Fruit fly (Drosophila melanogaster) whole organism, prepupa: ENCODE measurements around the gene CG16762.

Experiments
- CG10631 ChIP-seq: fragments of 200-800 bp; sonication (Bioruptor generic); optimal IDR thresholded peaks from 2 replicates; lab custom pipeline; 2016; ENCODE audit warnings: missing biosample characterization, missing genetic modification characterization
- CG6276 ChIP-seq: fragments of 200-800 bp; sonication (Bioruptor generic); optimal IDR thresholded peaks from 2 replicates; lab custom pipeline; 2017; ENCODE audit warnings: missing biosample characterization, mild to moderate bottlenecking, missing genetic modification characterization
- CG6854 ChIP-seq: fragments of 200-800 bp; sonication (Bioruptor generic); optimal IDR thresholded peaks from 2 replicates; lab custom pipeline; 2017; ENCODE audit warnings: missing biosample characterization, mild to moderate bottlenecking, missing genetic modification characterization

DNA sequence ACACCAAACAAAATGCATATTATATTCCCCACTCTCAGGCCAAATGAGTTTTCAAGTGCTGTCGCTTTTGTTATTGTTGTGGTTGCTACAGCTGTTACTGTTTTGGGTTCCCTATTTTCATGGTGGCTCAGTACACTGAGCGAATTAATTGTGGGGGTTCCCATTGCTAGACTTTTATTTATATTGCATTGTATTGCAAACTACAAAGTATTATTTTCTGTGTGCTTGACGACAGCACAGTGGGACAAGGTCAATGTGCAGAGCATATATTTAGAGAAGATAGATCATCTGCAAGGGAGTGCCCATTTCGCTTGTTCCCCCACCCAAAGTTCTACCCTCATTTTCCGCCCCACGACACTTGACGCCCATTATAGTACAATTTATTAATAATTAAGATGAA lies 11.1 kb upstream of the CG16762 start:
- TF ChIP-seq CG6854 (GFP tag; lab: Kevin White, UChicago) (no peak), CG6276 (GFP tag; lab: Kevin White, UChicago) (peak; percentile 37), CG10631 (GFP tag; lab: Kevin White, UChicago) (peak; percentile 60)
